Worm (Caenorhabditis elegans): ENCODE results near the gene pas-7.

The pas-7 gene

ce11 chrII:10108377-10108776 lies 8.7 kb upstream of the pas-7 start, which contains the start of the genes ZK945.7 and ZK945.8:
TSS of gene ZK945.7 (minus strand) at chrII:10108477.
TSS of gene ZK945.8 (plus strand) at chrII:10108651.
- TF ChIP-seq ceh-36 (tag; optimal IDR thresholded peaks at IDR 0.05) (no peak), hnd-1 (tag; optimal IDR thresholded peaks at IDR 0.05) (no peak), tbx-11 (GFP tag; IDR thresholded peaks at IDR 0.05) (no peak), sea-1 (GFP tag; conservative IDR thresholded peaks at IDR 0.05) (no peak), ceh-13 (GFP tag; optimal IDR thresholded peaks at IDR 0.05) (no peak), hmbx-1 (tag; optimal IDR thresholded peaks at IDR 0.05) (no peak), tra-4 (tag; optimal IDR thresholded peaks at IDR 0.05) (no peak), scrt-1 (GFP tag; IDR thresholded peaks at IDR 0.05) (no peak), hmg-4 (GFP tag; optimal IDR thresholded peaks at IDR 0.05) (no peak), ama-1 (optimal IDR thresholded peaks at IDR 0.05) (no peak), pes-1 (GFP tag; IDR thresholded peaks at IDR 0.05) (no peak), B0310.2 (tag; optimal IDR thresholded peaks at IDR 0.05) (no peak), aly-1 (tag; optimal IDR thresholded peaks at IDR 0.05) (no peak), F13C5.2 (tag; optimal IDR thresholded peaks at IDR 0.05) (no peak)

- TF ChIP-seq hmg-4 (GFP tag; optimal IDR thresholded peaks at IDR 0.05) (no peak), tbx-37 (GFP tag; conservative IDR thresholded peaks at IDR 0.05) (no peak)
Measured at ce11 chrII:10106870-10107269, 7.2 kb upstream of the pas-7 start, which contains the start of gene ZK945.6. TSS of gene ZK945.6 (minus strand) at chrII:10106970.

ce11 chrII:10105604-10106003 lies 6.0 kb upstream of the pas-7 start, which contains the start of gene ZK945.4:
TSS of gene ZK945.4 (minus strand) at chrII:10105704.
- TF ChIP-seq aly-1 (tag; optimal IDR thresholded peaks at IDR 0.05) (no peak), tbx-37 (GFP tag; conservative IDR thresholded peaks at IDR 0.05) (no peak), pes-1 (GFP tag; IDR thresholded peaks at IDR 0.05) (no peak), B0310.2 (tag; optimal IDR thresholded peaks at IDR 0.05) (no peak), ets-7 (tag; optimal IDR thresholded peaks at IDR 0.05) (no peak), scrt-1 (GFP tag; IDR thresholded peaks at IDR 0.05) (no peak), hmg-4 (GFP tag; optimal IDR thresholded peaks at IDR 0.05) (no peak), ama-1 (optimal IDR thresholded peaks at IDR 0.05) (no peak), ceh-36 (tag; optimal IDR thresholded peaks at IDR 0.05) (no peak), F13C5.2 (tag; optimal IDR thresholded peaks at IDR 0.05) (no peak), hmbx-1 (tag; optimal IDR thresholded peaks at IDR 0.05) (no peak), ceh-13 (GFP tag; optimal IDR thresholded peaks at IDR 0.05) (no peak), hnd-1 (tag; optimal IDR thresholded peaks at IDR 0.05) (no peak), tra-4 (tag; optimal IDR thresholded peaks at IDR 0.05) (no peak), tbx-11 (GFP tag; IDR thresholded peaks at IDR 0.05) (no peak)

ce11 chrII:10103212-10103611 lies 3.6 kb upstream of the pas-7 start:
- TF ChIP-seq pes-1 (GFP tag; IDR thresholded peaks at IDR 0.05) (no peak), ama-1 (optimal IDR thresholded peaks at IDR 0.05) (no peak), tbx-11 (GFP tag; IDR thresholded peaks at IDR 0.05) (no peak), flt-1 (GFP tag; IDR thresholded peaks at IDR 0.05) (no peak), hnd-1 (tag; optimal IDR thresholded peaks at IDR 0.05) (no peak), scrt-1 (GFP tag; IDR thresholded peaks at IDR 0.05) (no peak), tra-4 (tag; optimal IDR thresholded peaks at IDR 0.05) (no peak), ceh-13 (GFP tag; optimal IDR thresholded peaks at IDR 0.05) (no peak), ceh-36 (tag; optimal IDR thresholded peaks at IDR 0.05) (no peak), hmg-4 (GFP tag; optimal IDR thresholded peaks at IDR 0.05) (no peak)

- no peak for TF ChIP-seq ama-1 (optimal IDR thresholded peaks at IDR 0.05)
- no peak for TF ChIP-seq B0310.2 (tag; optimal IDR thresholded peaks at IDR 0.05)
- no peak for TF ChIP-seq scrt-1 (GFP tag; IDR thresholded peaks at IDR 0.05)
- TF ChIP-seq ceh-13 (GFP tag; optimal IDR thresholded peaks at IDR 0.05): no peak
- no peak for TF ChIP-seq F13C5.2 (tag; optimal IDR thresholded peaks at IDR 0.05)
Measured at ce11 chrII:10099072-10099471, 582 bp downstream of the pas-7 start.

ce11 chrII:10098428-10098827 lies 1.2 kb downstream of the pas-7 start:
- TF ChIP-seq tbx-11 (GFP tag; IDR thresholded peaks at IDR 0.05) (no peak), hmbx-1 (tag; optimal IDR thresholded peaks at IDR 0.05) (no peak), F13C5.2 (tag; optimal IDR thresholded peaks at IDR 0.05) (no peak), hmg-4 (GFP tag; optimal IDR thresholded peaks at IDR 0.05) (no peak), ceh-36 (tag; optimal IDR thresholded peaks at IDR 0.05) (no peak), sea-1 (GFP tag; conservative IDR thresholded peaks at IDR 0.05) (no peak), tra-4 (tag; optimal IDR thresholded peaks at IDR 0.05) (no peak), ama-1 (optimal IDR thresholded peaks at IDR 0.05) (no peak), aly-1 (tag; optimal IDR thresholded peaks at IDR 0.05) (no peak), flt-1 (GFP tag; IDR thresholded peaks at IDR 0.05) (no peak), tbx-37 (GFP tag; conservative IDR thresholded peaks at IDR 0.05) (no peak), ceh-13 (GFP tag; optimal IDR thresholded peaks at IDR 0.05) (no peak), scrt-1 (GFP tag; IDR thresholded peaks at IDR 0.05) (no peak), ets-7 (tag; optimal IDR thresholded peaks at IDR 0.05) (no peak), pes-1 (GFP tag; IDR thresholded peaks at IDR 0.05) (no peak), B0310.2 (tag; optimal IDR thresholded peaks at IDR 0.05) (no peak), hnd-1 (tag; optimal IDR thresholded peaks at IDR 0.05) (no peak)

ce11 chrII:10095224-10095623 lies 4.4 kb downstream of the pas-7 start:
- TF ChIP-seq flt-1 (GFP tag; IDR thresholded peaks at IDR 0.05) (no peak), tra-4 (tag; optimal IDR thresholded peaks at IDR 0.05) (no peak), hnd-1 (tag; optimal IDR thresholded peaks at IDR 0.05) (no peak), ets-7 (tag; optimal IDR thresholded peaks at IDR 0.05) (no peak), F13C5.2 (tag; optimal IDR thresholded peaks at IDR 0.05) (no peak), ama-1 (optimal IDR thresholded peaks at IDR 0.05) (no peak), scrt-1 (GFP tag; IDR thresholded peaks at IDR 0.05) (no peak), pes-1 (GFP tag; IDR thresholded peaks at IDR 0.05) (no peak)

- TF ChIP-seq ets-7 (tag; optimal IDR thresholded peaks at IDR 0.05) (no peak), tbx-11 (GFP tag; IDR thresholded peaks at IDR 0.05) (no peak), tra-4 (tag; optimal IDR thresholded peaks at IDR 0.05) (no peak), hmg-4 (GFP tag; optimal IDR thresholded peaks at IDR 0.05) (no peak), F13C5.2 (tag; optimal IDR thresholded peaks at IDR 0.05) (no peak), B0310.2 (tag; optimal IDR thresholded peaks at IDR 0.05) (no peak), ama-1 (optimal IDR thresholded peaks at IDR 0.05) (no peak), sea-1 (GFP tag; conservative IDR thresholded peaks at IDR 0.05) (no peak), scrt-1 (GFP tag; IDR thresholded peaks at IDR 0.05) (no peak), aly-1 (tag; optimal IDR thresholded peaks at IDR 0.05) (no peak)
Measured at ce11 chrII:10094190-10094923, 5.3 kb downstream of the pas-7 start, which contains the start of gene lact-2. TSS of gene lact-2 (plus strand) at chrII:10094873.
